Fruit fly (Drosophila melanogaster): Measurements from ENCODE around the gene Ir94e.

Ir94e gene

dm6 chr3R:23359420-23359819, 45.9 kb upstream of the Ir94e start:
- TF ChIP-seq fd96Ca (GFP tag; IDR thresholded peaks at IDR 0.05) (no peak), EcR (GFP tag; optimal IDR thresholded peaks at IDR 0.05) (no peak), gl (tag; optimal IDR thresholded peaks at IDR 0.05) (no peak), CG32121 (GFP tag; IDR thresholded peaks at IDR 0.05) (no peak), CG17806 (tag; optimal IDR thresholded peaks at IDR 0.05) (no peak), CG34367 (tag; optimal IDR thresholded peaks at IDR 0.05) (no peak), Pif1B (GFP tag; optimal IDR thresholded peaks at IDR 0.05) (no peak), Snoo (tag; optimal IDR thresholded peaks at IDR 0.05) (no peak), CG12605 (GFP tag; IDR thresholded peaks at IDR 0.05) (no peak), Pif1A (GFP tag; optimal IDR thresholded peaks at IDR 0.05) (no peak), rn (GFP tag; IDR thresholded peaks at IDR 0.05) (no peak), CG15710 (tag; optimal IDR thresholded peaks at IDR 0.05) (no peak), CG13204 (GFP tag; optimal IDR thresholded peaks at IDR 0.05) (no peak)

- TF ChIP-seq Pif1A (GFP tag; optimal IDR thresholded peaks at IDR 0.05): no peak
- peak; percentile 23 for TF ChIP-seq EcR (GFP tag; optimal IDR thresholded peaks at IDR 0.05)
- TF ChIP-seq CG13204 (GFP tag; optimal IDR thresholded peaks at IDR 0.05): no peak
Measured at dm6 chr3R:23360356-23360755, 45.0 kb upstream of the Ir94e start.

- TF ChIP-seq CG4496 (GFP tag; IDR thresholded peaks at IDR 0.05) (peak; percentile 81), fd96Ca (GFP tag; IDR thresholded peaks at IDR 0.05) (peak; percentile 59; the same call in 1 of the 3 replicates), CG9948 (tag; optimal IDR thresholded peaks at IDR 0.05) (peak; percentile 72), CG15710 (tag; optimal IDR thresholded peaks at IDR 0.05) (peak; percentile 74), CG13204 (GFP tag; optimal IDR thresholded peaks at IDR 0.05) (no peak), rn (GFP tag; IDR thresholded peaks at IDR 0.05) (peak; percentile 32; the same call in 1 of the 2 replicates), Snoo (tag; optimal IDR thresholded peaks at IDR 0.05) (peak; percentile 81), CG8159 (tag; optimal IDR thresholded peaks at IDR 0.05) (peak; percentile 83), Pif1A (GFP tag; optimal IDR thresholded peaks at IDR 0.05) (peak; percentile 67), Ets98B (GFP tag; IDR thresholded peaks at IDR 0.05) (peak; percentile 82), CG8301 (tag; optimal IDR thresholded peaks at IDR 0.05) (peak; percentile 73), CG12605 (GFP tag; IDR thresholded peaks at IDR 0.05) (peak; percentile 67), D1 (tag; optimal IDR thresholded peaks at IDR 0.05) (no peak), gl (tag; optimal IDR thresholded peaks at IDR 0.05) (peak; percentile 34), EcR (GFP tag; optimal IDR thresholded peaks at IDR 0.05) (peak; percentile 80), CG32121 (GFP tag; IDR thresholded peaks at IDR 0.05) (peak; percentile 56; the same call in 1 of the 2 replicates), CG17806 (tag; optimal IDR thresholded peaks at IDR 0.05) (peak; percentile 74), Pif1B (GFP tag; optimal IDR thresholded peaks at IDR 0.05) (no peak), CG14655 (GFP tag; optimal IDR thresholded peaks at IDR 0.05) (peak; percentile 81), CG10348 (GFP tag; IDR thresholded peaks at IDR 0.05) (no peak), CG34367 (tag; optimal IDR thresholded peaks at IDR 0.05) (peak; percentile 56)
Measured at dm6 chr3R:23363515-23364124, 41.7 kb upstream of the Ir94e start, which contains the start of gene CG4408. CG4408 (minus strand) TSS chr3R:23363574.

dm6 chr3R:23365028-23365427, 40.3 kb upstream of the Ir94e start:
- peak; percentile 17 for TF ChIP-seq CG14655 (GFP tag; optimal IDR thresholded peaks at IDR 0.05)
- TF ChIP-seq CG32121 (GFP tag; IDR thresholded peaks at IDR 0.05): peak; percentile 11; the same call in 1 of the 2 replicates
- peak; percentile 50; the same call in 1 of the 2 replicates for TF ChIP-seq Ets98B (GFP tag; IDR thresholded peaks at IDR 0.05)
- TF ChIP-seq CG15710 (tag; optimal IDR thresholded peaks at IDR 0.05): no peak
- peak; percentile 69; the same call in 2 of the 3 replicates for TF ChIP-seq CG4496 (GFP tag; IDR thresholded peaks at IDR 0.05)
- peak; percentile 58 for TF ChIP-seq CG8301 (tag; optimal IDR thresholded peaks at IDR 0.05)
- peak; percentile 18 for TF ChIP-seq Pif1A (GFP tag; optimal IDR thresholded peaks at IDR 0.05)
- TF ChIP-seq Pif1B (GFP tag; optimal IDR thresholded peaks at IDR 0.05): no peak
- 0 out of 2 replicates have a peak, but pooled peaks have one; percentile 12 for TF ChIP-seq CG12605 (GFP tag; IDR thresholded peaks at IDR 0.05)

dm6 chr3R:23367540-23367939, 37.8 kb upstream of the Ir94e start:
- TF ChIP-seq gl (tag; optimal IDR thresholded peaks at IDR 0.05) (no peak), CG15710 (tag; optimal IDR thresholded peaks at IDR 0.05) (no peak), CG14655 (GFP tag; optimal IDR thresholded peaks at IDR 0.05) (peak; percentile 58), Pif1A (GFP tag; optimal IDR thresholded peaks at IDR 0.05) (peak; percentile 0), CG8301 (tag; optimal IDR thresholded peaks at IDR 0.05) (peak; percentile 53), fd96Ca (GFP tag; IDR thresholded peaks at IDR 0.05) (no peak), Ets98B (GFP tag; IDR thresholded peaks at IDR 0.05) (peak; percentile 43), CG4496 (GFP tag; IDR thresholded peaks at IDR 0.05) (peak; percentile 57; the same call in 2 of the 3 replicates)

dm6 chr3R:23368235-23368634, 37.1 kb upstream of the Ir94e start:
- no peak for TF ChIP-seq CG10348 (GFP tag; IDR thresholded peaks at IDR 0.05)
- TF ChIP-seq CG14655 (GFP tag; optimal IDR thresholded peaks at IDR 0.05): peak; percentile 60
- TF ChIP-seq Pif1B (GFP tag; optimal IDR thresholded peaks at IDR 0.05): peak; percentile 7
- TF ChIP-seq rn (GFP tag; IDR thresholded peaks at IDR 0.05): no peak
- no peak for TF ChIP-seq D1 (tag; optimal IDR thresholded peaks at IDR 0.05)
- TF ChIP-seq gl (tag; optimal IDR thresholded peaks at IDR 0.05): no peak
- peak; percentile 44 for TF ChIP-seq CG8301 (tag; optimal IDR thresholded peaks at IDR 0.05)
- peak; percentile 8 for TF ChIP-seq CG8159 (tag; optimal IDR thresholded peaks at IDR 0.05)
- TF ChIP-seq CG32121 (GFP tag; IDR thresholded peaks at IDR 0.05): no peak
- TF ChIP-seq Snoo (tag; optimal IDR thresholded peaks at IDR 0.05): no peak
- no peak for TF ChIP-seq CG17806 (tag; optimal IDR thresholded peaks at IDR 0.05)
- TF ChIP-seq fd96Ca (GFP tag; IDR thresholded peaks at IDR 0.05): 0 out of 3 replicates have a peak, but pooled peaks have one; percentile 39
- no peak for TF ChIP-seq EcR (GFP tag; optimal IDR thresholded peaks at IDR 0.05)
- TF ChIP-seq CG15710 (tag; optimal IDR thresholded peaks at IDR 0.05): peak; percentile 11
- peak; percentile 10 for TF ChIP-seq CG34367 (tag; optimal IDR thresholded peaks at IDR 0.05)
- TF ChIP-seq CG12605 (GFP tag; IDR thresholded peaks at IDR 0.05): no peak
- TF ChIP-seq Pif1A (GFP tag; optimal IDR thresholded peaks at IDR 0.05): peak; percentile 43
- no peak for TF ChIP-seq CG4496 (GFP tag; IDR thresholded peaks at IDR 0.05)
- peak; percentile 25 for TF ChIP-seq CG9948 (tag; optimal IDR thresholded peaks at IDR 0.05)
- TF ChIP-seq Ets98B (GFP tag; IDR thresholded peaks at IDR 0.05): no peak
- TF ChIP-seq CG13204 (GFP tag; optimal IDR thresholded peaks at IDR 0.05): no peak
